Worm (Caenorhabditis elegans): ENCODE results near the gene cest-2.3.
A peak's percentile ranks its signal among the peaks of the same experiment; 100 is the strongest.

Gene cest-2.3

ce11 chrV:14166630-14167029 is 16.1 kb downstream of the cest-2.3 start, which contains the start of gene cest-1.1:
cest-1.1 (minus strand) TSS chrV:14166730.
- no peak for TF ChIP-seq elt-3 (tag; optimal IDR thresholded peaks at IDR 0.05)
- no peak for TF ChIP-seq ceh-8 (GFP tag; optimal IDR thresholded peaks at IDR 0.05)
- no peak for TF ChIP-seq swsn-7 (tag; optimal IDR thresholded peaks at IDR 0.05)
- no peak for TF ChIP-seq lin-15B (tag; optimal IDR thresholded peaks at IDR 0.05)
- TF ChIP-seq hlh-17 (GFP tag; optimal IDR thresholded peaks at IDR 0.05; ENCODE audit: borderline replicate concordance): no peak
- no peak for TF ChIP-seq efl-3 (GFP tag; optimal IDR thresholded peaks at IDR 0.05)
- TF ChIP-seq nhr-28 (tag; optimal IDR thresholded peaks at IDR 0.05): no peak
- no peak for TF ChIP-seq unc-86 (tag; optimal IDR thresholded peaks at IDR 0.05)
- TF ChIP-seq egl-13 (tag; optimal IDR thresholded peaks at IDR 0.05): no peak
- no peak for TF ChIP-seq elt-2 (tag; optimal IDR thresholded peaks at IDR 0.05)
- no peak for TF ChIP-seq ceh-88 (GFP tag; IDR thresholded peaks at IDR 0.05)
- no peak for TF ChIP-seq nhr-76 (tag; optimal IDR thresholded peaks at IDR 0.05)
- no peak for TF ChIP-seq irx-1 (tag; optimal IDR thresholded peaks at IDR 0.05)
- TF ChIP-seq pqm-1 (tag; optimal IDR thresholded peaks at IDR 0.05): no peak

ce11 chrV:14165745-14166144 is 17.0 kb downstream of the cest-2.3 start:
- TF ChIP-seq nhr-20 (tag; optimal IDR thresholded peaks at IDR 0.05): no peak
- no peak for TF ChIP-seq nhr-76 (tag; optimal IDR thresholded peaks at IDR 0.05)
- no peak for TF ChIP-seq aly-2 (tag; optimal IDR thresholded peaks at IDR 0.05)
- no peak for TF ChIP-seq C04F5.9 (tag; optimal IDR thresholded peaks at IDR 0.05)
- no peak for TF ChIP-seq elt-3 (tag; optimal IDR thresholded peaks at IDR 0.05)
- TF ChIP-seq ces-1 (GFP tag; optimal IDR thresholded peaks at IDR 0.05): no peak
- no peak for TF ChIP-seq lir-3 (tag; optimal IDR thresholded peaks at IDR 0.05; ENCODE audit: poor library complexity)
- no peak for TF ChIP-seq nhr-28 (tag; optimal IDR thresholded peaks at IDR 0.05)
- TF ChIP-seq pag-3 (tag; optimal IDR thresholded peaks at IDR 0.05; ENCODE audit: borderline replicate concordance, insufficient read depth): no peak

DNA sequence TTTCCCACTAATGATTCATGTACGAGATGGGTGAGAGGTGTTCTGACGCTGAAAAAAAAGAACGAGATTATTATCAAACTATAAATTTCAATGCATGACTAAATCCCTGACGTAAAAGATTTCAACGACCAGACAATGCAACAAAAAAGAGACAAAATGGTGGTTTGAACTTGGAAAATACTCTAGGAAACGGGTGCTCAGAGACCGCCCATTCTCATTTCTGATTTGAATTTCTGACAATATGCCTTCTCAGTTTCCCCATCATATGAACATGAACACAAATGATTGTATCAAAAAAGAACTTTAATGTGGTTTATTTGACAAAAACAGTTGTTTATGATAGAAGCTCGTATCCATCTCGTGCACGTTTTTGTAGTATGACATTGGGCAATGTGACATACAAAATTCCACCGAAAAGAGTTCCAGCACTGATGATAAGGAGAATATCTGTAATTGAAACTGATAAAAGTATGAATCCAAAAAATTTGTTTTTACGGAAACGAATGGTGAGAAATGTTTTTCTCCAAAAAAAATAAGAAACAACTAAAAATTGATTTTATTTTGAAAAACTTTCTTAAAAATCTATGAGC is 19.7 kb downstream of the cest-2.3 start, which contains the start of gene srd-26:
Gene srd-26, minus strand, starts transcription at position 51 of the 590 bp plus-strand sequence.
- TF ChIP-seq snu-23 (GFP tag; optimal IDR thresholded peaks at IDR 0.05) (no peak), mdl-1 (tag; optimal IDR thresholded peaks at IDR 0.05) (no peak), lin-35 (GFP tag; optimal IDR thresholded peaks at IDR 0.05) (no peak), jun-1 (tag; optimal IDR thresholded peaks at IDR 0.05) (no peak), grh-1 (GFP tag; IDR thresholded peaks at IDR 0.05) (no peak), nhr-85 (tag) (no peak), unc-30 (tag; optimal IDR thresholded peaks at IDR 0.05) (no peak), pax-3 (tag; optimal IDR thresholded peaks at IDR 0.05) (no peak), lin-39 (tag; optimal IDR thresholded peaks at IDR 0.05) (no peak), ces-1 (GFP tag; optimal IDR thresholded peaks at IDR 0.05) (no peak), F16B12.6 (tag; optimal IDR thresholded peaks at IDR 0.05) (no peak), fkh-8 (tag; optimal IDR thresholded peaks at IDR 0.05) (no peak), ceh-82 (tag; optimal IDR thresholded peaks at IDR 0.05) (no peak), C34B4.2 (tag; optimal IDR thresholded peaks at IDR 0.05) (no peak), egl-27 (tag; optimal IDR thresholded peaks at IDR 0.05) (no peak), nhr-12 (tag; optimal IDR thresholded peaks at IDR 0.05) (no peak), sptf-1 (tag; optimal IDR thresholded peaks at IDR 0.05) (no peak), nhr-90 (tag; optimal IDR thresholded peaks at IDR 0.05; ENCODE audit: poor library complexity) (no peak)

DNA sequence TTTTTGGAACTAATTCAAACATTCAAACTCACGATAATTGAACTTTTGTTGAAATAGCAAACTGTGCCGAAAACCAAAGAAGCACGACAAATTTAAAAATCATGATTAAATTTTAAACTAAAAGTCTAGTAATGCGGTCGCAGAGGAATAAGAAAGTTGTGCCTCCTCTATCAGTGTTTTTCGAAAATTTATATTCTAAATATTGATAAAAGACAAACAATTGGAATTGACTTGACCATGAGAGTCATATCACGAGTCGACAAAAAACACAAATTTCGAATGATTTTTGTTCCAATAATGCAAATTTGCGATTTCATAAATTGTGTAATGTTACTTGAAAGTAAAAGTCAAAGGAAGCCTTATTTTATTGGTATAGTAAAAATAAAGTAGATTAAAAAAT is 22.1 kb downstream of the cest-2.3 start, which contains the start of gene cest-1.2:
Gene cest-1.2, minus strand, starts transcription at position 165 of the 400 bp plus-strand sequence.
- TF ChIP-seq irx-1 (tag; optimal IDR thresholded peaks at IDR 0.05) (no peak), ama-1 (optimal IDR thresholded peaks at IDR 0.05) (no peak), C04F5.9 (tag; optimal IDR thresholded peaks at IDR 0.05) (no peak), ceh-90 (tag; optimal IDR thresholded peaks at IDR 0.05) (no peak), nhr-237 (tag; optimal IDR thresholded peaks at IDR 0.05) (no peak), ets-5 (GFP tag; IDR thresholded peaks at IDR 0.05) (no peak), egl-13 (tag; optimal IDR thresholded peaks at IDR 0.05) (no peak), elt-2 (tag; optimal IDR thresholded peaks at IDR 0.05) (peak; percentile 61)
